Worm (Caenorhabditis elegans) whole organism, L1 larva: ENCODE results near the gene lmtr-3.

Experiments used
- dpl-1 ChIP-seq, 3 experiments: fragments of 150-350 bp in 2 of 3; sonication (generic microtip) in 1 of 3; optimal IDR thresholded peaks; 2 replicates each; lab custom pipeline; 2014 to 2017; ENCODE audit warnings: missing biosample characterization in 3 of 3, missing genetic modification characterization in 3 of 3, missing genetic modification reagents in 3 of 3
- elt-2 ChIP-seq: sonication (generic microtip); optimal IDR thresholded peaks from 2 replicates; lab custom pipeline; 2016; ENCODE audit warnings: missing genetic modification characterization, mild to moderate bottlenecking, inconsistent platforms, missing compliant biosample characterization, missing genetic modification reagents
- lir-3 ChIP-seq: sonication (generic microtip); optimal IDR thresholded peaks from 2 replicates; lab custom pipeline; 2016; ENCODE audit warnings: mild to moderate bottlenecking, missing genetic modification characterization, moderate library complexity, missing compliant biosample characterization; ENCODE audit not compliant: poor library complexity
- nhr-19 ChIP-seq: fragments of 200-800 bp; sonication (Bioruptor generic); conservative IDR thresholded peaks from 2 replicates; pipeline ENCODE4 v1.3.6; 2022; ENCODE audit warnings: missing genetic modification characterization, missing compliant biosample characterization
- nhr-237 ChIP-seq: fragments of 150-350 bp; optimal IDR thresholded peaks from 2 replicates; lab custom pipeline; 2014; ENCODE audit warnings: missing biosample characterization, missing genetic modification characterization
- snpc-4 ChIP-seq: fragments of 150-350 bp; optimal IDR thresholded peaks from 2 replicates; lab custom pipeline; 2014; ENCODE audit warnings: missing biosample characterization, missing genetic modification characterization
- sox-4 ChIP-seq: sonication (generic microtip); optimal IDR thresholded peaks from 2 replicates; lab custom pipeline; 2016; ENCODE audit warnings: missing genetic modification characterization, missing compliant biosample characterization
- unc-62 ChIP-seq: fragments of 150-350 bp; optimal IDR thresholded peaks from 2 replicates; lab custom pipeline; 2014; ENCODE audit warnings: missing biosample characterization, missing genetic modification reagents, missing genetic modification characterization
- zag-1 ChIP-seq: fragments of 150-350 bp; optimal IDR thresholded peaks from 2 replicates; lab custom pipeline; 2014; ENCODE audit warnings: missing biosample characterization, missing genetic modification characterization

DNA sequence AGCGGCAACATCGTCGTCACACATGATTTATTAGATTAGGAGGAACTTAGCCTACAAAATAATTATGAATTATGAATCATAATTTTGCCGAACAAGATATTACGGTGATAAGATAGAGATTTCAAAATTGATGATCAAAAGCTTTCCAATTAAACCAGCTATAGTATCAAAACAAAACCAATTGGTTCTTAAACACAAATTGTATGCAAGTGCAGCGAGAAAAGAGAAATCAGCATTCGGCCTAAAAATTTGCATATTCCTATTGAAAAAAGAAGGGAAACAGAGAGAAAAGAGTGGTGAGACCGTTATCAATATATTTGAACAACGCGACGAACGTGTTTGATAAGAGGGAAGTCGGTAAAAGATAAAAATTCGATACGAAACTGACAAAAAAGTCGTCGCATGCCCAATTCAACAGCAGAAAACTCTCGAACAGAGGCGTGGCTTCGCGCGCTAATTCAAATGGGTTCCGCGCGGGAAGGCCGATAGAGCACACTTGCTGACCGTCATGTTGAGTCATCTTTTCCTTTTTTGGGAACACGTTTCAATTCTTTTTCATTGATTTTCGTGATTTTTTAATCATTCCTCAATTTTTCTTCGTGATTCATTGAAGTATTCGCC, 45.8 kb upstream of the lmtr-3 start, which contains the start of gene act-2:
- TF ChIP-seq snpc-4 (no peak), sox-4 (tag; lab: Kevin White, UChicago) (no peak), nhr-19 (GFP tag; lab: Robert Waterston, UW) (peak; percentile 61), zag-1 (tag; lab: Kevin White, UChicago) (no peak), unc-62 (GFP tag; lab: Kevin White, UChicago) (no peak), lir-3 (tag; lab: Kevin White, UChicago) (peak; percentile 32), dpl-1 (GFP tag; optimal IDR thresholded peaks at IDR 0.05; lab: Kevin White, UChicago) (peak; percentile 89 to 93 (median 93)), nhr-237 (tag; lab: Kevin White, UChicago) (peak; percentile 33), elt-2 (tag; lab: Kevin White, UChicago) (peak; percentile 75)
